Fruit fly (Drosophila melanogaster) whole organism, wandering third instar larva: ENCODE measurements around the gene Sec22.

Source experiments
- Abd-B ChIP-seq: fragments of >200 bp; optimal IDR thresholded peaks from 2 replicates; lab custom pipeline; 2017; ENCODE audit warnings: missing biosample characterization, missing genetic modification characterization
- CG32264 ChIP-seq: fragments of 200-800 bp; sonication (Bioruptor generic); optimal IDR thresholded peaks from 2 replicates; lab custom pipeline; 2016; ENCODE audit warnings: missing biosample characterization, missing genetic modification characterization
- CG9705 ChIP-seq: fragments of 200-800 bp; sonication (Bioruptor generic); optimal IDR thresholded peaks from 2 replicates; lab custom pipeline; 2018; ENCODE audit warnings: missing biosample characterization, mild to moderate bottlenecking, missing genetic modification characterization
- CrebA ChIP-seq: fragments of 200-800 bp; sonication (Bioruptor generic); optimal IDR thresholded peaks from 2 replicates; lab custom pipeline; 2016; ENCODE audit warnings: missing biosample characterization, mild to moderate bottlenecking, missing genetic modification characterization, borderline replicate concordance
- Dfd ChIP-seq: fragments of >200 bp; optimal IDR thresholded peaks from 2 replicates; lab custom pipeline; 2017; ENCODE audit warnings: missing biosample characterization, missing genetic modification characterization
- Dif ChIP-seq: fragments of 200-275, 200-300 bp; sonication (Bioruptor generic); optimal IDR thresholded peaks from 2 replicates; lab custom pipeline; 2018; ENCODE audit warnings: missing biosample characterization, missing genetic modification characterization; ENCODE audit not compliant: partially characterized antibody
- GATAd ChIP-seq: sonication (Bioruptor generic); optimal IDR thresholded peaks from 2 replicates; lab custom pipeline; 2016; ENCODE audit warnings: missing biosample characterization, missing genetic modification characterization
- HLH106 ChIP-seq: fragments of 200-800 bp; optimal IDR thresholded peaks from 3 replicates; lab custom pipeline; 2019; ENCODE audit warnings: missing biosample characterization, mild to moderate bottlenecking, missing genetic modification characterization, moderate library complexity
- Hnf4 ChIP-seq: fragments of 200-800 bp; sonication (Bioruptor generic); optimal IDR thresholded peaks from 2 replicates; lab custom pipeline; 2016; ENCODE audit warnings: missing biosample characterization, mild to moderate bottlenecking, missing genetic modification characterization
- Hr78 ChIP-seq: fragments of >200 bp; optimal IDR thresholded peaks from 2 replicates; lab custom pipeline; 2017; ENCODE audit warnings: missing biosample characterization, missing genetic modification characterization
- Hr83 ChIP-seq: fragments of 200-300 bp; sonication (Bioruptor generic); optimal IDR thresholded peaks from 2 replicates; lab custom pipeline; 2016; ENCODE audit warnings: missing biosample characterization, mild to moderate bottlenecking, missing genetic modification characterization, moderate library complexity; ENCODE audit not compliant: poor library complexity, severe bottlenecking
- Jra ChIP-seq: sonication (Bioruptor generic); optimal IDR thresholded peaks from 2 replicates; lab custom pipeline; 2016; ENCODE audit warnings: missing biosample characterization, missing genetic modification characterization
- Mio ChIP-seq: sonication (Bioruptor generic); optimal IDR thresholded peaks from 2 replicates; lab custom pipeline; 2016; ENCODE audit warnings: missing biosample characterization, missing genetic modification characterization
- Myc ChIP-seq: fragments of >200 bp; optimal IDR thresholded peaks from 2 replicates; lab custom pipeline; 2017
- N ChIP-seq: fragments of >200 bp; optimal IDR thresholded peaks from 2 replicates; lab custom pipeline; 2018; ENCODE audit warnings: missing biosample characterization, missing external identifiers, missing genetic modification characterization
- OdsH ChIP-seq: fragments of 200-800 bp; sonication (Bioruptor generic); optimal IDR thresholded peaks from 2 replicates; lab custom pipeline; 2016; ENCODE audit warnings: missing biosample characterization, mild to moderate bottlenecking, missing genetic modification characterization
- Rel ChIP-seq, 2 experiments: fragments of 200-800 bp; sonication (Bioruptor generic) in 1 of 2; optimal IDR thresholded peaks; 2 replicates in 1 of 2; 3 replicates in 1 of 2; lab custom pipeline; 2016 to 2019; ENCODE audit warnings: mild to moderate bottlenecking in 2 of 2, missing biosample characterization in 2 of 2, missing genetic modification characterization in 2 of 2, moderate library complexity in 1 of 2
- Sp1 ChIP-seq: fragments of 200-800 bp; sonication (Bioruptor generic); optimal IDR thresholded peaks from 3 replicates; lab custom pipeline; 2019; ENCODE audit warnings: missing biosample characterization, mild to moderate bottlenecking, missing genetic modification characterization, moderate library complexity
- Vsx2 ChIP-seq: fragments of 200-300, 225-300 bp; sonication (Bioruptor generic); optimal IDR thresholded peaks from 2 replicates; lab custom pipeline; 2018; ENCODE audit warnings: missing biosample characterization, missing genetic modification characterization; ENCODE audit not compliant: partially characterized antibody
- br ChIP-seq: fragments of 200-800 bp; sonication (Bioruptor generic); optimal IDR thresholded peaks from 2 replicates; lab custom pipeline; 2016; ENCODE audit warnings: missing biosample characterization, missing genetic modification characterization
- brk ChIP-seq: fragments of 200-800 bp; sonication (Bioruptor generic); optimal IDR thresholded peaks from 2 replicates; lab custom pipeline; 2016; ENCODE audit warnings: missing biosample characterization, mild to moderate bottlenecking, missing genetic modification characterization
- dl ChIP-seq, 2 experiments: fragments of 175-275, 200-275 bp in 1 of 2; fragments of 200-275 bp in 1 of 2; sonication (Bioruptor generic); optimal IDR thresholded peaks; lab custom pipeline; 2018; ENCODE audit warnings: mild to moderate bottlenecking in 2 of 2, missing biosample characterization in 2 of 2, missing genetic modification characterization in 2 of 2, moderate library complexity in 2 of 2; ENCODE audit not compliant: partially characterized antibody in 2 of 2, insufficient read depth in 1 of 2
- dmrt93B ChIP-seq: fragments of 200-800 bp; sonication (Bioruptor generic); optimal IDR thresholded peaks from 2 replicates; lab custom pipeline; 2018; ENCODE audit warnings: missing biosample characterization, mild to moderate bottlenecking, missing genetic modification characterization
- dsf ChIP-seq: sonication (Bioruptor generic); optimal IDR thresholded peaks from 2 replicates; lab custom pipeline; 2016; ENCODE audit warnings: missing biosample characterization, missing genetic modification characterization, borderline replicate concordance
- ey ChIP-seq: fragments of 200-800 bp; sonication (Bioruptor generic); optimal IDR thresholded peaks from 2 replicates; lab custom pipeline; 2016; ENCODE audit warnings: missing biosample characterization, missing genetic modification characterization
- foxo ChIP-seq, 2 experiments: fragments of 200-800 bp; sonication (Bioruptor generic); optimal IDR thresholded peaks; 2 replicates in 1 of 2; 3 replicates in 1 of 2; lab custom pipeline; 2016 to 2017; ENCODE audit warnings: missing biosample characterization in 2 of 2, missing genetic modification characterization in 2 of 2
- fru ChIP-seq: fragments of 200-800 bp; sonication (Bioruptor generic); optimal IDR thresholded peaks from 3 replicates; lab custom pipeline; 2016; ENCODE audit warnings: missing biosample characterization, mild to moderate bottlenecking, missing genetic modification characterization
- h ChIP-seq: fragments of 200-800 bp; sonication (Bioruptor generic); optimal IDR thresholded peaks from 3 replicates; lab custom pipeline; 2016; ENCODE audit warnings: missing biosample characterization, mild to moderate bottlenecking, missing genetic modification characterization
- jim ChIP-seq: fragments of 175-275, 200-325 bp; sonication (Bioruptor generic); optimal IDR thresholded peaks from 2 replicates; lab custom pipeline; 2016; ENCODE audit warnings: missing biosample characterization, mild to moderate bottlenecking, missing genetic modification characterization
- lola ChIP-seq: fragments of >200 bp; optimal IDR thresholded peaks from 2 replicates; lab custom pipeline; 2017; ENCODE audit warnings: missing biosample characterization, missing genetic modification characterization
- pan ChIP-seq: fragments of >200 bp; optimal IDR thresholded peaks from 2 replicates; lab custom pipeline; 2017
- psq ChIP-seq: fragments of 200-800 bp; sonication (Bioruptor generic); optimal IDR thresholded peaks from 3 replicates; lab custom pipeline; 2017; ENCODE audit warnings: missing biosample characterization, mild to moderate bottlenecking, missing genetic modification characterization, moderate library complexity
- rgr ChIP-seq: fragments of 200-800 bp; sonication (Bioruptor generic); optimal IDR thresholded peaks from 3 replicates; lab custom pipeline; 2016; ENCODE audit warnings: missing biosample characterization, mild to moderate bottlenecking, missing genetic modification characterization
- sage ChIP-seq: fragments of 200-800 bp; sonication (Bioruptor generic); optimal IDR thresholded peaks from 2 replicates; lab custom pipeline; 2016; ENCODE audit warnings: missing biosample characterization, mild to moderate bottlenecking, missing genetic modification characterization
- sv ChIP-seq: fragments of 200-800 bp; sonication (Bioruptor generic); optimal IDR thresholded peaks from 3 replicates; lab custom pipeline; 2016; ENCODE audit warnings: missing biosample characterization, missing genetic modification characterization
- tai ChIP-seq: sonication (Bioruptor generic); optimal IDR thresholded peaks from 2 replicates; lab custom pipeline; 2016; ENCODE audit warnings: missing biosample characterization, missing genetic modification characterization
- usp ChIP-seq: fragments of >200 bp; optimal IDR thresholded peaks from 2 replicates; lab custom pipeline; 2017; ENCODE audit warnings: missing biosample characterization, missing genetic modification characterization
- woc ChIP-seq: sonication (Bioruptor generic); optimal IDR thresholded peaks from 2 replicates; lab custom pipeline; 2016; ENCODE audit warnings: missing biosample characterization, mild to moderate bottlenecking, missing genetic modification characterization

The Sec22 gene

DNA sequence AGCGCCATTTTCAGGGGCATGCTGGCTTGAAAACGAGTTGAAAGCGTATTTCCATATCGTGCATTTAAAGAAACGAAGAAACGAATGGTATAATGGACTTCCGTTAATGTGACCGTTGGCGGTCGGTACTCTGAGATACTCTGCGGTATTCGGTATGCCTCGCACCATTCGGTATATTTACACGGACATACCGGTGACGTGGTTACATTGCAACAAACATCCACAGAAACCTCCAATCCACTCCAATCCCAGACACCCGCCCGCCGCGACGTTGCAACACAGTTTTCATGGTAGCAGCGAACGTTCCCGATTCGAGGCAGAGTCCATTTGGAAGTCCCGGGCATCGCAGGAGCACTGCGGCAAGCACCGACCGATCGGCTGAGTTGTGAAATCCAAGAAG lies at the start of gene Sec22:
Gene Sec22, plus strand, starts transcription at position 170 of the 400 bp plus-strand sequence.
- TF ChIP-seq Hnf4 (GFP tag; lab: Kevin White, UChicago) (no peak), CG9705 (GFP tag; lab: Kevin White, UChicago) (no peak), GATAd (GFP tag; lab: Kevin White, UChicago) (no peak), dsf (GFP tag; lab: Kevin White, UChicago) (no peak), foxo (GFP tag; optimal IDR thresholded peaks at IDR 0.05; lab: Kevin White, UChicago) (no peak), Mio (no peak), lola (no peak), sage (GFP tag; lab: Kevin White, UChicago) (no peak), rgr (peak; percentile 22), fru (GFP tag; lab: Kevin White, UChicago) (no peak), Sp1 (GFP tag; lab: Kevin White, UChicago) (peak; percentile 16), CrebA (GFP tag; lab: Kevin White, UChicago) (no peak), HLH106 (peak; percentile 18), tai (no peak)
- TF ChIP-seq, all 38 proteins: peak for 3

DNA sequence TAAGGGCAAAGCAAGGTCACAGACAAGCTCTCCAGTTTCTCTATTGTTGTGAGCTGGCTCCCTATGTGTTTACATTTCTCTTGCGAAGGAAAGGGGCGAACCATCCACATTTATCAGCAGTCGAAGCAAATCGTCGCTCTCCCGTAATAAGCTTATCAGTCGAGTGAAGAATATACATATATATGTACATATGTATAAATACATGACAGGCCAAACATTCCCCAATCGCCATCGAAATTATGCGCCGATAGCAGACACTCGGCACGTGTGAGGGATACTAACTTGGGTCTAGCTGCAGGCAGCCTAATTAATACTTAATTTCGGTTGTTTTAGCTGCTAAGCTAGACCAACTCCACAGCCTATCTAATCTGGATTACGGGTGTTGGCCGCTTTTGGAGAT lies 49.0 kb upstream of the Sec22 start:
- no peak for TF ChIP-seq sv
- TF ChIP-seq Mio = no peak
- TF ChIP-seq Sp1 (GFP tag; lab: Kevin White, UChicago) = no peak
- no peak for TF ChIP-seq lola
- TF ChIP-seq h = peak; percentile 22
- no peak for TF ChIP-seq brk (GFP tag; lab: Kevin White, UChicago)
- no peak for TF ChIP-seq dmrt93B (GFP tag; lab: Kevin White, UChicago)
- TF ChIP-seq usp = no peak
- no peak for TF ChIP-seq CG32264 (GFP tag; lab: Kevin White, UChicago)
- TF ChIP-seq br = no peak
- TF ChIP-seq Rel (GFP tag; optimal IDR thresholded peaks at IDR 0.05; lab: Kevin White, UChicago) = peak; percentile 12
- TF ChIP-seq Rel (tag; optimal IDR thresholded peaks at IDR 0.05; lab: Kevin White, UChicago) = peak; percentile 5

DNA sequence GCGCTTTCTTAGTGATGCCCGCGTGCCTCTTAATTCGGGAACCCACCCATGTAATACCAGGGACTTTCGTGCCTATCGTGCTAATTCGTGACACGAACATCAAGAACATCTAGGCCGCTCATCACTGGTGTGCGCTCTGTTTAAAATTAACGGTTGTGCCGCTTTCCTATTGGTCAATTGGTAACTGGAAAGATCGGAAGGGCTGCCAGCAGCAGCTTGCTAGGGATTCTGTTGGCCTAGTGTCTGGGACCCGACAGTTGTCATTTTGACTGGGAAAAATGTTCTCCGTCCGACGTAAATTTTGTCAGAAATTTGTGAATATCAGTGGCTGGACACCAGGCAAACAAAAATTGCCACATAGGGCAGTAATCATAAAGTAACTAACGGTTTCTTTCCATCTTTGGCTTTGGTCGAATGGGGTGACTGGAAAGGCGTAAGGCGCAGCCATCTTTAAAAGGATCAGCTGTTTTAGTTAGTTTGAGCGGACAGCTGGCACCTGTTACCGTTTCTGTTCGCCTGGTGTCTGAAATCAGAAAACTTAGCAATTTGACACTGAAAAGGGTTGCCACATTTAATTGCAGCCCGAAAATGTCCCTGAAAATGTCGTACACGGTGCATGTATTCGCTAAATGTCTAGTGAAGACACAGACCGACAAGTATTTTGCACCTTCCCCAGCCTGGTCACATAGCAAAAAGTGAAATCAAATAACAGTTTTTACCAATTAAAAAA lies 46.8 kb upstream of the Sec22 start, which contains the start of gene CG5273:
Gene CG5273, plus strand, starts transcription at position 703 of the 730 bp plus-strand sequence.
- TF ChIP-seq CrebA (GFP tag; lab: Kevin White, UChicago) (no peak), fru (GFP tag; lab: Kevin White, UChicago) (peak; percentile 91), Hr78 (GFP tag; lab: Kevin White, UChicago) (no peak), woc (peak; percentile 94), Rel (GFP tag; optimal IDR thresholded peaks at IDR 0.05; lab: Kevin White, UChicago) (no peak), Rel (tag; optimal IDR thresholded peaks at IDR 0.05; lab: Kevin White, UChicago) (peak; percentile 89), Sp1 (GFP tag; lab: Kevin White, UChicago) (peak; percentile 3), h (peak; percentile 42), dl (GFP tag; optimal IDR thresholded peaks at IDR 0.05; lab: Kevin White, UChicago; ENCODE audit: insufficient read depth in 1 of 2, partially characterized antibody in 2 of 2) (peak in 1 of 2 experiments; percentile 21), sv (no peak), tai (no peak), CG32264 (GFP tag; lab: Kevin White, UChicago) (no peak), pan (lab: Kevin White, UChicago) (no peak), sage (GFP tag; lab: Kevin White, UChicago) (no peak), foxo (GFP tag; optimal IDR thresholded peaks at IDR 0.05; lab: Kevin White, UChicago) (no peak), Abd-B (no peak), Mio (no peak), Jra (GFP tag; lab: Kevin White, UChicago) (no peak), dsf (GFP tag; lab: Kevin White, UChicago) (no peak), lola (no peak), Hnf4 (GFP tag; lab: Kevin White, UChicago) (peak; percentile 37), GATAd (GFP tag; lab: Kevin White, UChicago) (no peak), rgr (peak; percentile 32), N (GFP tag; lab: Kevin White, UChicago) (no peak), Hr83 (GFP tag; lab: Kevin White, UChicago) (peak; percentile 87), HLH106 (peak; percentile 20), psq (GFP tag; lab: Kevin White, UChicago) (no peak), Vsx2 (GFP tag; lab: Kevin White, UChicago) (no peak), Dfd (GFP tag; lab: Kevin White, UChicago) (no peak), CG9705 (GFP tag; lab: Kevin White, UChicago) (no peak), jim (GFP tag; lab: Kevin White, UChicago) (no peak), brk (GFP tag; lab: Kevin White, UChicago) (no peak), dmrt93B (GFP tag; lab: Kevin White, UChicago) (no peak), ey (GFP tag; lab: Kevin White, UChicago) (no peak), OdsH (GFP tag; lab: Kevin White, UChicago) (no peak), Dif (GFP tag; lab: Kevin White, UChicago) (no peak), Myc (lab: Kevin White, UChicago) (no peak), br (peak; percentile 41), usp (no peak)
